Fruit fly (Drosophila melanogaster): Measurements from ENCODE around the gene Gcat.

Gene Gcat

dm6 chr3L:11788936-11789352 lies 11.7 kb downstream of the Gcat start:
- no peak for TF ChIP-seq CG7101 (tag; optimal IDR thresholded peaks at IDR 0.05)
- TF ChIP-seq toe (GFP tag; optimal IDR thresholded peaks at IDR 0.05): no peak
- TF ChIP-seq ovo (GFP tag; optimal IDR thresholded peaks at IDR 0.05): no peak
- TF ChIP-seq Hr96 (GFP tag; optimal IDR thresholded peaks at IDR 0.05): no peak
- no peak for TF ChIP-seq CG5204 (GFP tag; optimal IDR thresholded peaks at IDR 0.05)
- no peak for TF ChIP-seq cnc (optimal IDR thresholded peaks at IDR 0.05)
- no peak for TF ChIP-seq CG1620 (GFP tag; optimal IDR thresholded peaks at IDR 0.05)
- no peak for TF ChIP-seq Clk (GFP tag; optimal IDR thresholded peaks at IDR 0.05)
- peak; percentile 11 for TF ChIP-seq tj (GFP tag; optimal IDR thresholded peaks at IDR 0.05)
- peak; percentile 90 for TF ChIP-seq kay (GFP tag; ENCODE audit: borderline replicate concordance)
- TF ChIP-seq pad (GFP tag; optimal IDR thresholded peaks at IDR 0.05): peak; percentile 57
- TF ChIP-seq CG7045 (GFP tag; optimal IDR thresholded peaks at IDR 0.05): no peak
- TF ChIP-seq cic (GFP tag; optimal IDR thresholded peaks at IDR 0.05): peak; percentile 99
- peak; percentile 17 for TF ChIP-seq Mnt (GFP tag; optimal IDR thresholded peaks at IDR 0.05)
- TF ChIP-seq CG12768 (GFP tag; optimal IDR thresholded peaks at IDR 0.05): no peak
- TF ChIP-seq CG14711 (tag; optimal IDR thresholded peaks at IDR 0.05): no peak
- TF ChIP-seq Crg-1 (GFP tag; optimal IDR thresholded peaks at IDR 0.05): no peak

DNA sequence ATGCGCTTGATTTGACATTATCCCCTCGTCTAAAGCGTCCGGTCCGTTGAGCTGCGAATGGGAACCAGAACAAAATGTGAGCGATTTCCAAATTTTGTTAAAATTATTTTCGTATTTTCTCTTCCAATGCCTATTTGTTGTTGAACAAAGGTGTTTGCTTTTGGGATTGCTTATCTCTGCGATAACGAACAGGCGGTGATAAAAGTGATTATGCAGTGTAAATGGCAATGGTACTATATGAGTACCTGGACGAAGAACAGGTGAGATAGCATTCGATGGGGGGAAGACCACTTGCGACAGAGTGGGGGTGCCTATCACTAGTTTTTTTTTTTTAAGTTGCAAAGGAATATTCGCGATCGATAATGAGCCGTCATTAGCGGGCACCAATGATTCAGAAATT lies 12.5 kb downstream of the Gcat start:
- TF ChIP-seq kay (GFP tag; ENCODE audit: borderline replicate concordance) (no peak), Hr96 (GFP tag; optimal IDR thresholded peaks at IDR 0.05) (peak; percentile 7), CG14711 (tag; optimal IDR thresholded peaks at IDR 0.05) (no peak), CG12768 (GFP tag; optimal IDR thresholded peaks at IDR 0.05) (peak; percentile 42), CG7045 (GFP tag; optimal IDR thresholded peaks at IDR 0.05) (peak; percentile 39), cic (GFP tag; optimal IDR thresholded peaks at IDR 0.05) (no peak), CG7101 (tag; optimal IDR thresholded peaks at IDR 0.05) (peak; percentile 23), ovo (GFP tag; optimal IDR thresholded peaks at IDR 0.05) (peak; percentile 50), cnc (optimal IDR thresholded peaks at IDR 0.05) (no peak), Crg-1 (GFP tag; optimal IDR thresholded peaks at IDR 0.05) (no peak), CG11617 (GFP tag; optimal IDR thresholded peaks at IDR 0.05) (peak; percentile 19), CG1620 (GFP tag; optimal IDR thresholded peaks at IDR 0.05) (no peak)

DNA sequence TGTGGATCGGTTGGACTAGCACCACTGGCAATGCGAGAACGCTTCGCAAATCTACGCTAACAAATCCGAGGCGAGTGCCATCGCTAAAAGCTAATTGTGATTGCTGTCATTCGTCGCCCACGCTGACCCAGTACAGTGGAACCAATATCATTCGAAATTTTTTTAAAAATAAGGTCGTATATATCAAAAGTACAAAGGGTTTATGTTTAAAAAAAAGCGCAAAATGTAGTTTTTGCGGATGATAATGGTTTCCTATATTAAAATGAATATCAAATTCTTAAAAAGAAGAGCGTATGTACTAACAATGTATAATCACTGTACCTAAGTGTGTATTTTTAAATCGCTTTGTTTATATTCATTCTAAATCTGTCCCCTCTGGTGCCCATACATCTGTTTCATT lies 15.4 kb downstream of the Gcat start:
- TF ChIP-seq cic (GFP tag; optimal IDR thresholded peaks at IDR 0.05) (no peak), CG5204 (GFP tag; optimal IDR thresholded peaks at IDR 0.05) (no peak), pad (GFP tag; optimal IDR thresholded peaks at IDR 0.05) (no peak), CG12768 (GFP tag; optimal IDR thresholded peaks at IDR 0.05) (peak; percentile 32), CG14711 (tag; optimal IDR thresholded peaks at IDR 0.05) (peak; percentile 66), CG7101 (tag; optimal IDR thresholded peaks at IDR 0.05) (peak; percentile 33), cnc (optimal IDR thresholded peaks at IDR 0.05) (no peak), CG33017 (tag; optimal IDR thresholded peaks at IDR 0.05) (peak; percentile 71), tj (GFP tag; optimal IDR thresholded peaks at IDR 0.05) (no peak), ovo (GFP tag; optimal IDR thresholded peaks at IDR 0.05) (no peak), Crg-1 (GFP tag; optimal IDR thresholded peaks at IDR 0.05) (no peak), CG7045 (GFP tag; optimal IDR thresholded peaks at IDR 0.05) (peak; percentile 16), toe (GFP tag; optimal IDR thresholded peaks at IDR 0.05) (peak; percentile 40), Clk (GFP tag; optimal IDR thresholded peaks at IDR 0.05) (no peak)

- TF ChIP-seq ovo (GFP tag; optimal IDR thresholded peaks at IDR 0.05) (no peak), kay (GFP tag; ENCODE audit: borderline replicate concordance) (peak; percentile 21), CG5204 (GFP tag; optimal IDR thresholded peaks at IDR 0.05) (no peak), cic (GFP tag; optimal IDR thresholded peaks at IDR 0.05) (peak; percentile 50), pad (GFP tag; optimal IDR thresholded peaks at IDR 0.05) (no peak), cnc (optimal IDR thresholded peaks at IDR 0.05) (no peak), CG12768 (GFP tag; optimal IDR thresholded peaks at IDR 0.05) (no peak), Mnt (GFP tag; optimal IDR thresholded peaks at IDR 0.05) (peak; percentile 14), bab1 (GFP tag; optimal IDR thresholded peaks at IDR 0.05) (peak; percentile 14), CG7045 (GFP tag; optimal IDR thresholded peaks at IDR 0.05) (no peak), Clk (GFP tag; optimal IDR thresholded peaks at IDR 0.05) (no peak), Hr96 (GFP tag; optimal IDR thresholded peaks at IDR 0.05) (no peak), toe (GFP tag; optimal IDR thresholded peaks at IDR 0.05) (no peak), CG7101 (tag; optimal IDR thresholded peaks at IDR 0.05) (no peak), CG33017 (tag; optimal IDR thresholded peaks at IDR 0.05) (no peak), tj (GFP tag; optimal IDR thresholded peaks at IDR 0.05) (peak; percentile 33), CG14711 (tag; optimal IDR thresholded peaks at IDR 0.05) (no peak), CG11617 (GFP tag; optimal IDR thresholded peaks at IDR 0.05) (no peak)
Measured at dm6 chr3L:11777348-11777958, 23.2 kb downstream of the Gcat start.

DNA sequence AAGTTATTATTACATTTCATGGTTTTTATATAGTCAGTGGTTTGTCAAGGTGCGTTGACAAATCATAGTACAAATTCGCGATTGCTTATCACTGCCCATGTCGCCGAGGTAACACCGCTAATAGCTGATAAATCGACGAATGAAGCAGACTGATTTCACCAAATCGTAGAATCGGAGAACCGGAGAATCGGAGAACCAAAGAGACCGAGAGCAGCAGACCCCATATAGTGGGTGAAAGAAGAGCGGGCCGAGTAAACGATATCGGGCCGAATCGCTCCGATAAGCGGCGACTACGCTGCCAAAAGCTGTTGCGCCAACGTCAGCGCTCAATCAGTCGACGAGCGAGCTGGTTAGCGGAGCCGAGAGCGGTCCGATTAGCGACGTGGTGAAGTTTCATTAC lies 23.9 kb downstream of the Gcat start, which contains the start of gene CG14131:
Gene CG14131, plus strand, starts transcription at position 343 of the 400 bp plus-strand sequence.
- TF ChIP-seq CG11617 (GFP tag; optimal IDR thresholded peaks at IDR 0.05) (no peak), Hr96 (GFP tag; optimal IDR thresholded peaks at IDR 0.05) (no peak), cic (GFP tag; optimal IDR thresholded peaks at IDR 0.05) (peak; percentile 26), kay (GFP tag; ENCODE audit: borderline replicate concordance) (peak; percentile 60), CG7101 (tag; optimal IDR thresholded peaks at IDR 0.05) (peak; percentile 6), tj (GFP tag; optimal IDR thresholded peaks at IDR 0.05) (no peak)

dm6 chr3L:11774401-11774800 lies 26.3 kb downstream of the Gcat start, which contains the start of gene Tim13:
Tim13 (minus strand) TSS chr3L:11774501.
- TF ChIP-seq CG5204 (GFP tag; optimal IDR thresholded peaks at IDR 0.05): no peak
- TF ChIP-seq Crg-1 (GFP tag; optimal IDR thresholded peaks at IDR 0.05): no peak
- TF ChIP-seq CG14711 (tag; optimal IDR thresholded peaks at IDR 0.05): no peak
- TF ChIP-seq bab1 (GFP tag; optimal IDR thresholded peaks at IDR 0.05): no peak
- no peak for TF ChIP-seq Mnt (GFP tag; optimal IDR thresholded peaks at IDR 0.05)
- TF ChIP-seq tj (GFP tag; optimal IDR thresholded peaks at IDR 0.05): no peak
- TF ChIP-seq cic (GFP tag; optimal IDR thresholded peaks at IDR 0.05): no peak
